Fruit fly (Drosophila melanogaster) whole organism, embryonic: ENCODE measurements around the gene MBD-like.

Experiments used
- Bgb ChIP-seq: fragments of 200-800 bp; sonication (Bioruptor generic); IDR thresholded peaks from 2 replicates; pipeline ENCODE4 v1.3.6; 2022; ENCODE audit warnings: missing biosample characterization, missing genetic modification characterization; ENCODE audit not compliant: partially characterized antibody
- Blimp-1 ChIP-seq: fragments of 200-800 bp; sonication (Bioruptor generic); optimal IDR thresholded peaks from 3 replicates; lab custom pipeline; 2018; ENCODE audit warnings: missing biosample characterization, missing genetic modification characterization, mild to moderate bottlenecking, moderate library complexity, missing genetic modification reagents
- CG10147 ChIP-seq: fragments of 200-800 bp; sonication (Bioruptor generic); optimal IDR thresholded peaks from 2 replicates; lab custom pipeline; 2019; ENCODE audit warnings: missing biosample characterization, mild to moderate bottlenecking, missing genetic modification characterization, moderate library complexity
- CG10274 ChIP-seq: fragments of 200-800 bp; sonication (Bioruptor generic); optimal IDR thresholded peaks from 3 replicates; lab custom pipeline; 2017; ENCODE audit warnings: missing biosample characterization, mild to moderate bottlenecking, missing genetic modification characterization
- CG10431 ChIP-seq: fragments of 200-800 bp; sonication (Bioruptor generic); optimal IDR thresholded peaks from 3 replicates; lab custom pipeline; 2018; ENCODE audit warnings: missing biosample characterization, mild to moderate bottlenecking, missing genetic modification characterization
- CG10654 ChIP-seq: fragments of 200-800 bp; sonication (Bioruptor generic); optimal IDR thresholded peaks from 2 replicates; lab custom pipeline; 2016; ENCODE audit warnings: missing biosample characterization, missing genetic modification characterization
- CG11560 ChIP-seq: fragments of 200-800 bp; sonication (Bioruptor generic); IDR thresholded peaks from 3 replicates; pipeline ENCODE4 v1.3.6; 2022; ENCODE audit warnings: missing biosample characterization, missing genetic modification characterization
- CG13287 ChIP-seq: fragments of 200-800 bp; sonication (Bioruptor generic); IDR thresholded peaks from 2 replicates; pipeline ENCODE4 v1.3.6; 2022; ENCODE audit warnings: missing biosample characterization, missing genetic modification characterization; ENCODE audit not compliant: partially characterized antibody
- CG13424 ChIP-seq: fragments of 200-800 bp; sonication (Bioruptor generic); optimal IDR thresholded peaks from 2 replicates; lab custom pipeline; 2019; ENCODE audit warnings: missing biosample characterization, mild to moderate bottlenecking, missing genetic modification characterization, moderate library complexity
- CG15696 ChIP-seq: fragments of 200-800 bp; sonication (Bioruptor generic); optimal IDR thresholded peaks from 2 replicates; lab custom pipeline; 2019; ENCODE audit warnings: missing biosample characterization, mild to moderate bottlenecking, missing genetic modification characterization, moderate library complexity
- CG17568 ChIP-seq: fragments of 200-800 bp; sonication (Bioruptor generic); optimal IDR thresholded peaks from 2 replicates; lab custom pipeline; 2018; ENCODE audit warnings: missing biosample characterization, mild to moderate bottlenecking, missing genetic modification characterization, moderate library complexity
- CG18619 ChIP-seq: fragments of 200-800 bp; sonication (Bioruptor generic); optimal IDR thresholded peaks from 3 replicates; lab custom pipeline; 2017; ENCODE audit warnings: missing biosample characterization, mild to moderate bottlenecking, missing genetic modification characterization
- CG2120 ChIP-seq: fragments of 200-800 bp; sonication (Bioruptor generic); optimal IDR thresholded peaks from 3 replicates; lab custom pipeline; 2016; ENCODE audit warnings: missing biosample characterization, missing genetic modification characterization
- CG2202 ChIP-seq: fragments of 200-800 bp; sonication (Bioruptor generic); optimal IDR thresholded peaks from 2 replicates; lab custom pipeline; 2018; ENCODE audit warnings: missing biosample characterization, mild to moderate bottlenecking, missing genetic modification characterization
- CG34376 ChIP-seq: fragments of 200-800 bp; sonication (Bioruptor generic); optimal IDR thresholded peaks from 2 replicates; lab custom pipeline; 2018; ENCODE audit warnings: missing biosample characterization, mild to moderate bottlenecking, missing genetic modification characterization
- CG5180 ChIP-seq: fragments of 200-800 bp; sonication (Bioruptor generic); optimal IDR thresholded peaks from 3 replicates; lab custom pipeline; 2017; ENCODE audit warnings: missing biosample characterization, missing genetic modification characterization, mild to moderate bottlenecking, moderate library complexity, missing genetic modification reagents
- CG5953 ChIP-seq: fragments of 200-800 bp; sonication (Bioruptor generic); IDR thresholded peaks from 2 replicates; pipeline ENCODE4 v1.3.6; 2022; ENCODE audit warnings: missing biosample characterization, missing genetic modification characterization
- CG6854 ChIP-seq: fragments of 200-800 bp; sonication (Bioruptor generic); optimal IDR thresholded peaks from 3 replicates; lab custom pipeline; 2017; ENCODE audit warnings: missing biosample characterization, mild to moderate bottlenecking, missing genetic modification characterization
- CG7839 ChIP-seq: fragments of 200-800 bp; sonication (Bioruptor generic); optimal IDR thresholded peaks from 3 replicates; lab custom pipeline; 2018; ENCODE audit warnings: missing biosample characterization, mild to moderate bottlenecking, missing genetic modification characterization, moderate library complexity
- CG9215 ChIP-seq: fragments of 200-800 bp; sonication (Bioruptor generic); IDR thresholded peaks from 2 replicates; pipeline ENCODE4 v1.3.6; 2022; ENCODE audit warnings: missing biosample characterization, missing genetic modification characterization
- CG9727 ChIP-seq: fragments of 200-800 bp; sonication (Bioruptor generic); optimal IDR thresholded peaks from 3 replicates; lab custom pipeline; 2017; ENCODE audit warnings: missing biosample characterization, mild to moderate bottlenecking, missing genetic modification characterization
- CG9932 ChIP-seq: fragments of 200-800 bp; sonication (Bioruptor generic); IDR thresholded peaks from 2 replicates; pipeline ENCODE4 v1.3.6; 2022; ENCODE audit warnings: missing biosample characterization, missing genetic modification characterization
- Dad ChIP-seq: fragments of 200-800 bp; sonication (Bioruptor generic); optimal IDR thresholded peaks from 3 replicates; lab custom pipeline; 2016; ENCODE audit warnings: missing biosample characterization, missing genetic modification characterization
- Deaf1 ChIP-seq: fragments of 200-800 bp; optimal IDR thresholded peaks from 3 replicates; lab custom pipeline; 2019; ENCODE audit warnings: missing biosample characterization, mild to moderate bottlenecking, missing genetic modification characterization, moderate library complexity
- Doc3 ChIP-seq: fragments of 200-800 bp; sonication (Bioruptor generic); IDR thresholded peaks from 3 replicates; pipeline ENCODE4 v1.3.6; 2022; ENCODE audit warnings: missing biosample characterization, missing genetic modification characterization; ENCODE audit not compliant: partially characterized antibody
- Eip74EF ChIP-seq, 2 experiments: fragments of 200-800 bp in 1 of 2; fragments of >200 bp in 1 of 2; sonication (Bioruptor generic) in 1 of 2; optimal IDR thresholded peaks; 2 replicates each; lab custom pipeline; 2017 to 2019; ENCODE audit warnings: missing biosample characterization in 2 of 2, missing genetic modification characterization in 2 of 2, mild to moderate bottlenecking in 1 of 2, moderate library complexity in 1 of 2
- Fer2 ChIP-seq: fragments of 200-800 bp; sonication (Bioruptor generic); optimal IDR thresholded peaks from 2 replicates; lab custom pipeline; 2018; ENCODE audit warnings: missing biosample characterization, mild to moderate bottlenecking, missing genetic modification characterization, moderate library complexity
- HHEX ChIP-seq: fragments of 200-800 bp; sonication (Bioruptor generic); optimal IDR thresholded peaks from 3 replicates; lab custom pipeline; 2017; ENCODE audit warnings: missing biosample characterization, mild to moderate bottlenecking, missing genetic modification characterization, missing genetic modification reagents
- NfI ChIP-seq: fragments of 200-800 bp; sonication (Bioruptor generic); optimal IDR thresholded peaks from 3 replicates; lab custom pipeline; 2018; ENCODE audit warnings: missing biosample characterization, mild to moderate bottlenecking, missing genetic modification characterization, moderate library complexity
- Oaz ChIP-seq: fragments of 200-800 bp; sonication (Bioruptor generic); IDR thresholded peaks from 2 replicates; pipeline ENCODE4 v1.3.6; 2022; ENCODE audit warnings: missing biosample characterization, missing genetic modification characterization
- Oli ChIP-seq: fragments of 200-800 bp; sonication (Bioruptor generic); optimal IDR thresholded peaks from 2 replicates; lab custom pipeline; 2018; ENCODE audit warnings: missing biosample characterization, mild to moderate bottlenecking, missing genetic modification characterization, moderate library complexity
- Pdp1 ChIP-seq, 2 experiments: fragments of 200-800 bp; sonication (Bioruptor generic); optimal IDR thresholded peaks; 3 replicates each; lab custom pipeline; 2016; ENCODE audit warnings: missing biosample characterization in 2 of 2, missing genetic modification characterization in 2 of 2, mild to moderate bottlenecking in 1 of 2, moderate library complexity in 1 of 2
- ato ChIP-seq: fragments of 200-800 bp; sonication (Bioruptor generic); IDR thresholded peaks from 2 replicates; pipeline ENCODE4 v1.3.6; 2022; ENCODE audit warnings: missing biosample characterization, missing genetic modification characterization; ENCODE audit not compliant: partially characterized antibody
- bsh ChIP-seq, 2 experiments: fragments of 200-800 bp; sonication (Bioruptor generic); optimal IDR thresholded peaks; 2 replicates each; lab custom pipeline; 2017 to 2018; ENCODE audit warnings: mild to moderate bottlenecking in 2 of 2, missing biosample characterization in 2 of 2, missing genetic modification characterization in 2 of 2, moderate library complexity in 1 of 2
- corto ChIP-seq: fragments of 200-800 bp; sonication (Bioruptor generic); optimal IDR thresholded peaks from 2 replicates; lab custom pipeline; 2016; ENCODE audit warnings: missing biosample characterization, mild to moderate bottlenecking, missing genetic modification characterization, moderate library complexity
- crol ChIP-seq: fragments of 200-800 bp; sonication (Bioruptor generic); IDR thresholded peaks from 2 replicates; pipeline ENCODE4 v1.3.6; 2022; ENCODE audit warnings: missing biosample characterization, missing genetic modification characterization
- en ChIP-seq: fragments of 200-800 bp; sonication (Bioruptor generic); optimal IDR thresholded peaks from 2 replicates; lab custom pipeline; 2016; ENCODE audit warnings: missing biosample characterization, missing genetic modification characterization
- gfzf ChIP-seq: fragments of 200-800 bp; sonication (Bioruptor generic); optimal IDR thresholded peaks from 2 replicates; lab custom pipeline; 2016; ENCODE audit warnings: missing biosample characterization, mild to moderate bottlenecking, missing genetic modification characterization, moderate library complexity
- grn ChIP-seq: fragments of 200-800 bp; sonication (Bioruptor generic); optimal IDR thresholded peaks from 3 replicates; lab custom pipeline; 2017; ENCODE audit warnings: missing biosample characterization, missing genetic modification characterization
- hkb ChIP-seq, 2 experiments: fragments of 200-800 bp in 1 of 2; fragments of >200 bp in 1 of 2; sonication (Bioruptor generic) in 1 of 2; IDR thresholded peaks in 1 of 2; optimal IDR thresholded peaks in 1 of 2; 2 replicates each; pipeline versions ENCODE4 v1.3.6 to Lab custom; 2017 to 2022; ENCODE audit warnings: missing biosample characterization in 1 of 2, missing genetic modification characterization in 1 of 2
- lab ChIP-seq: fragments of 200-800 bp; sonication (Bioruptor generic); optimal IDR thresholded peaks from 3 replicates; lab custom pipeline; 2017; ENCODE audit warnings: missing biosample characterization, missing genetic modification characterization, mild to moderate bottlenecking, moderate library complexity, missing genetic modification reagents
- ranshi ChIP-seq: fragments of 200-800 bp; sonication (Bioruptor generic); IDR thresholded peaks from 2 replicates; pipeline ENCODE4 v1.3.6; 2022; ENCODE audit warnings: missing biosample characterization, missing genetic modification characterization
- salm ChIP-seq: fragments of 200-800 bp; sonication (Bioruptor generic); optimal IDR thresholded peaks from 2 replicates; lab custom pipeline; 2018; ENCODE audit warnings: missing biosample characterization, mild to moderate bottlenecking, missing genetic modification characterization
- sd ChIP-seq: fragments of 200-800 bp; sonication (Bioruptor generic); optimal IDR thresholded peaks from 3 replicates; lab custom pipeline; 2018; ENCODE audit warnings: missing biosample characterization, mild to moderate bottlenecking, missing genetic modification characterization, moderate library complexity
- seq ChIP-seq: fragments of 200-800 bp; sonication (Bioruptor generic); IDR thresholded peaks from 2 replicates; pipeline ENCODE4 v1.3.6; 2022; ENCODE audit warnings: missing biosample characterization, missing genetic modification characterization
- sna ChIP-seq: fragments of 200-800 bp; sonication (Bioruptor generic); IDR thresholded peaks from 2 replicates; pipeline ENCODE4 v1.3.6; 2022; ENCODE audit warnings: missing biosample characterization, missing genetic modification characterization; ENCODE audit not compliant: partially characterized antibody
- zen ChIP-seq: fragments of 200-800 bp; sonication (Bioruptor generic); optimal IDR thresholded peaks from 3 replicates; lab custom pipeline; 2018; ENCODE audit warnings: missing biosample characterization, mild to moderate bottlenecking, missing genetic modification characterization, moderate library complexity
- zf30C ChIP-seq: fragments of 200-800 bp; sonication (Bioruptor generic); optimal IDR thresholded peaks from 3 replicates; lab custom pipeline; 2018; ENCODE audit warnings: missing biosample characterization, mild to moderate bottlenecking, missing genetic modification characterization

Gene MBD-like

dm6 chr3R:9600558-9600959 is 41.0 kb downstream of the MBD-like start (continued):
- TF ChIP-seq CG9727 (GFP tag; lab: Kevin White, UChicago), result peak; percentile 72
- TF ChIP-seq CG2202, result peak; percentile 31
- peak; percentile 85 for TF ChIP-seq grn
- TF ChIP-seq crol (GFP tag; lab: Robert Waterston, UW), result 0 out of 2 replicates have a peak, but pooled peaks have one; percentile 19
- peak; percentile 15 for TF ChIP-seq salm
- TF ChIP-seq bsh (GFP tag; optimal IDR thresholded peaks at IDR 0.05; lab: Kevin White, UChicago), result peak in 1 of 2 experiments; percentile 40
- TF ChIP-seq zen (tag; lab: Kevin White, UChicago), result peak; percentile 6
- no peak for TF ChIP-seq seq (GFP tag; lab: Robert Waterston, UW)
- no peak for TF ChIP-seq sna (GFP tag; lab: Robert Waterston, UW)
- peak in 1 of 2 experiments; percentile 14 for TF ChIP-seq Eip74EF (GFP tag; optimal IDR thresholded peaks at IDR 0.05; lab: Kevin White, UChicago)
- peak; percentile 23 for TF ChIP-seq Fer2 (tag; lab: Kevin White, UChicago)
- TF ChIP-seq CG13287, result no peak
- peak; percentile 63 for TF ChIP-seq CG2120 (GFP tag; lab: Kevin White, UChicago)
- TF ChIP-seq CG34376 (GFP tag; lab: Kevin White, UChicago), result peak; percentile 38
- TF ChIP-seq NfI (GFP tag; lab: Kevin White, UChicago), result peak; percentile 2
- no peak for TF ChIP-seq corto
- TF ChIP-seq en (GFP tag; lab: Kevin White, UChicago), result no peak
- no peak for TF ChIP-seq gfzf (GFP tag; lab: Kevin White, UChicago)
- TF ChIP-seq CG17568 (GFP tag; lab: Kevin White, UChicago), result peak; percentile 36
- TF ChIP-seq CG10147 (GFP tag; lab: Kevin White, UChicago), result peak; percentile 62
- peak; percentile 41 for TF ChIP-seq Blimp-1 (GFP tag; lab: Kevin White, UChicago)
- TF ChIP-seq CG10654 (GFP tag; lab: Kevin White, UChicago), result no peak
- no peak for TF ChIP-seq hkb (optimal IDR thresholded peaks at IDR 0.05; lab: Kevin White, UChicago)
- peak; percentile 59 for TF ChIP-seq hkb (GFP tag; IDR thresholded peaks at IDR 0.05; lab: Robert Waterston, UW)
- TF ChIP-seq CG6854 (GFP tag; lab: Kevin White, UChicago), result peak; percentile 44
- TF ChIP-seq CG9932 (GFP tag; lab: Robert Waterston, UW), result peak; percentile 66
- TF ChIP-seq CG13424 (tag; lab: Kevin White, UChicago), result peak; percentile 24
- 0 out of 3 replicates have a peak, but pooled peaks have one; percentile 18 for TF ChIP-seq CG11560
- peak; percentile 57 for TF ChIP-seq ranshi (GFP tag; lab: Robert Waterston, UW)
- no peak for TF ChIP-seq zf30C (GFP tag; lab: Kevin White, UChicago)
- peak; percentile 46 for TF ChIP-seq CG5180
- peak; percentile 36 for TF ChIP-seq Deaf1 (tag; lab: Kevin White, UChicago)
- no peak for TF ChIP-seq Bgb (GFP tag; lab: Robert Waterston, UW)
- no peak for TF ChIP-seq CG5953 (GFP tag; lab: Robert Waterston, UW)
- TF ChIP-seq CG10431 (GFP tag; lab: Kevin White, UChicago), result peak; percentile 29
- TF ChIP-seq Doc3, result no peak
- TF ChIP-seq CG15696 (tag; lab: Kevin White, UChicago), result peak; percentile 52
- TF ChIP-seq Oaz (GFP tag; lab: Robert Waterston, UW), result no peak
- TF ChIP-seq CG7839, result peak; percentile 71
- TF ChIP-seq CG9215, result peak; percentile 53
- no peak for TF ChIP-seq ato (GFP tag; lab: Robert Waterston, UW)
- TF ChIP-seq Pdp1 (GFP tag; optimal IDR thresholded peaks at IDR 0.05; lab: Kevin White, UChicago), result peak in 1 of 2 experiments; percentile 7
- TF ChIP-seq CG18619 (GFP tag; lab: Kevin White, UChicago), result peak; percentile 54
- peak; percentile 2 for TF ChIP-seq sd
- peak; percentile 81 for TF ChIP-seq lab (GFP tag; lab: Kevin White, UChicago)
- no peak for TF ChIP-seq Dad
- peak; percentile 32 for TF ChIP-seq Oli
- TF ChIP-seq CG10274 (GFP tag; lab: Kevin White, UChicago), result peak; percentile 13
- peak; percentile 55 for TF ChIP-seq HHEX (GFP tag; lab: Kevin White, UChicago)
